Worm (Caenorhabditis elegans): ENCODE measurements around the gene exos-8.

The exos-8 gene

DNA sequence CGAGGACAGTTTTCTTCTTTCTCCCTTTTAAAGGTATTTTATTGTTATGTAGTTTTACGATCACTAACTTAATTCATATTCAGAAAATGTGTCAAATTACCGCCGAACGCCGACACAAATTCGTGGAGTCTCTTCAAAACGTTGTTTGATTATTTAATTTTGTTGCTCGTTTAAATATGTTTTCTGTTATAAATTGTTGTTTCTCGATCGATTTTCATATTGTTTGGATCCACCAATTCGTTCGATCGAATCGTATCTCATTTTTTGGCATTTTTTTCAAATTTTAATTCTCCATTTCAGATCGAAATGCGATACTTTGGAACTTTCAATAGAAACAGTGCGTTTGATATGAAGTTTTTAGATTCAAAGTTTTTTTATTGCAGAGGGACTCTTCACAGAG lies 1.1 kb downstream of the exos-8 start, which contains the start of gene F41G3.6:
F41G3.6 (plus strand) TSS at position 301 of the 400 bp plus-strand sequence.
- no peak for TF ChIP-seq pbrm-1 (GFP tag; IDR thresholded peaks at IDR 0.05)
- TF ChIP-seq egrh-3 (GFP tag; IDR thresholded peaks at IDR 0.05) = no peak
- TF ChIP-seq die-1 (tag; optimal IDR thresholded peaks at IDR 0.05) = no peak
- TF ChIP-seq Y95B8A.8 (GFP tag; IDR thresholded peaks at IDR 0.05) = no peak
- no peak for TF ChIP-seq pha-4 (tag; optimal IDR thresholded peaks at IDR 0.05)
- TF ChIP-seq chd-7 (tag; optimal IDR thresholded peaks at IDR 0.05) = no peak
- no peak for TF ChIP-seq F57A8.1 (GFP tag; optimal IDR thresholded peaks at IDR 0.05)
- no peak for TF ChIP-seq attf-3 (GFP tag; conservative IDR thresholded peaks at IDR 0.05)
- TF ChIP-seq dox-1 (GFP tag; IDR thresholded peaks at IDR 0.05) = no peak
- TF ChIP-seq lin-54 (GFP tag; optimal IDR thresholded peaks at IDR 0.05) = no peak
- no peak for TF ChIP-seq nhr-90 (tag; optimal IDR thresholded peaks at IDR 0.05)
- TF ChIP-seq egl-44 (GFP tag; IDR thresholded peaks at IDR 0.05) = no peak
- no peak for TF ChIP-seq attf-6 (GFP tag; IDR thresholded peaks at IDR 0.05)
- no peak for TF ChIP-seq T26A5.8 (tag; optimal IDR thresholded peaks at IDR 0.05)
- TF ChIP-seq zfh-2 (GFP tag; conservative IDR thresholded peaks at IDR 0.05) = no peak
- TF ChIP-seq F55B11.4 (tag; optimal IDR thresholded peaks at IDR 0.05; ENCODE audit: borderline replicate concordance, insufficient read depth) = no peak
- TF ChIP-seq F57C9.4 (tag; optimal IDR thresholded peaks at IDR 0.05) = no peak
- TF ChIP-seq ztf-25 (GFP tag; IDR thresholded peaks at IDR 0.05) = no peak
- TF ChIP-seq hsf-1 (GFP tag; IDR thresholded peaks at IDR 0.05) = no peak

DNA sequence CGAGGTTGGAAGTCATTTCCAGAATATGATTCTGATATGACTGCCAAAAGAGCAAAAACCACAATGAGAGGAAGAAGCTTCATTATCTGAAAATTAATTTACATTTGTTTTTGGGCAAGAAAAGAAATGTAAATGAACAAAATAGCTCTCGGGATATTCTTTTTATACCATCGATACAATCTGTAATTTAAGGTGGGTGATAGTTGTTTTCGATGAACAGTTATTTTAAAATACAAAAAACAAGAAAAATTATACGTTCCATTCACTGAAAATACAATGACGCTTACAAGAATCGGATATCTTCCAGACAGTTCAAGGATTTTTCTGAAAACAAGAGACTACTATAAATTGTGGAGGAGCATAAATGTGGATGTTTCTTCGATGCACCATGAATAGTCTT lies 3.2 kb downstream of the exos-8 start, which contains the start of gene ins-15:
ins-15 (minus strand) TSS at position 101 of the 400 bp plus-strand sequence.
- TF ChIP-seq hrde-1 (tag; optimal IDR thresholded peaks at IDR 0.05; ENCODE audit: borderline replicate concordance) (no peak), him-1 (tag; optimal IDR thresholded peaks at IDR 0.05) (no peak), nhr-80 (tag; optimal IDR thresholded peaks at IDR 0.05) (no peak), hmg-20 (GFP tag; IDR thresholded peaks at IDR 0.05) (no peak)

DNA sequence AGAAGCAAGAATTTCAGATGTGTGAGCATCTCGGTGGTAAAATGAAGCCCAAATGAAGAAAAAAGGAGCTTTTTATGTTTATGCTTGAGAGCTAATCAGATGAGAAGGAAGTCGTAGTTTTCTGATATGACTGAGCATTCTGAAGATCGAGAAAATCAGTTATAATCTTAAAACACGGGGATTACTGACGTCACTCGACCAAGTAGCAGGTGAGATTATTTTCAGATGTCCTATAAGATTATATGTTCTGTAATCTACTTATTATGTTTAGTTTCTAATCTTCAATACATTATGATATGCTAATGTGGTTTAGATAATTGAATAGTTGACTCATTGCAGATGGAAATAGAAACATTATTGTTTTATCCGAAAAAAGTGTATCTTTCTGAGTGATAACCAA lies 4.3 kb downstream of the exos-8 start, which contains the start of gene ins-14:
ins-14 (minus strand) TSS at position 32 of the 400 bp plus-strand sequence.
- TF ChIP-seq dpl-1 (GFP tag; optimal IDR thresholded peaks at IDR 0.05) (no peak), lag-1 (GFP tag; IDR thresholded peaks at IDR 0.05) (no peak), cebp-2 (GFP tag; IDR thresholded peaks at IDR 0.05) (no peak), ceh-27 (GFP tag; optimal IDR thresholded peaks at IDR 0.05) (no peak), ekl-4 (GFP tag; IDR thresholded peaks at IDR 0.05) (no peak), lir-1 (GFP tag; conservative IDR thresholded peaks at IDR 0.05) (no peak)

DNA sequence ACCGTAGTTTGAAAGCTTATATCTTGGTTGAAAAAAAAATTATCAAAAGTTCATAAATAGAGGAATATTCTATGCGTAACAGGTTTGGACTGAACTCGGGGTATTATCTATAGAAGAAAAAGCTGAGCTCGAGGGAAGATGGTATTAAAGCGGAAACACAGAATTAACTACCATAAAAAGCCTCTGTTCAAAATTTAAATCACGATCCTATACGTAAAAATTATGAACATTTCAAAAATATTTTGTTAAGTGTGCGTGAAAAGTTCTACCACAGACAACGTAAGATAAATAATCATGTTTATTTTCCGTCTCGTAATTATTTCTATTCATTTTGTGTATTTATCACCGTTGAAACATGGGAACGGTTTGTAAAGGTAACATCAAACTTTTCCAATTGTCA lies 4.9 kb downstream of the exos-8 start, which contains the start of gene F41G3.5:
F41G3.5 (plus strand) TSS at position 301 of the 400 bp plus-strand sequence.
- TF ChIP-seq lsy-27 (tag; optimal IDR thresholded peaks at IDR 0.05; ENCODE audit: borderline replicate concordance, insufficient read depth) (no peak), ceh-40 (GFP tag; IDR thresholded peaks at IDR 0.05) (no peak), let-607 (tag; optimal IDR thresholded peaks at IDR 0.05) (no peak), nhr-120 (GFP tag; IDR thresholded peaks at IDR 0.05) (no peak), mes-4 (tag; optimal IDR thresholded peaks at IDR 0.05) (no peak), ama-1 (optimal IDR thresholded peaks at IDR 0.05) (no peak), ama-1 (GFP tag; optimal IDR thresholded peaks at IDR 0.05) (no peak), mcd-1 (GFP tag; IDR thresholded peaks at IDR 0.05) (no peak), Y95B8A.8 (GFP tag; IDR thresholded peaks at IDR 0.05) (no peak), ztf-28 (GFP tag; IDR thresholded peaks at IDR 0.05) (no peak), tbp1 (GFP tag; optimal IDR thresholded peaks at IDR 0.05) (no peak)
